Fruit fly (Drosophila melanogaster) whole organism: ENCODE results near the gene hemo.

Experiments used
- CG8478 ChIP-seq: fragments of >200 bp; optimal IDR thresholded peaks from 2 replicates; lab custom pipeline; 2018; ENCODE audit warnings: inconsistent platforms
- Dll ChIP-seq: fragments of >200 bp; optimal IDR thresholded peaks from 2 replicates; lab custom pipeline; 2017
- EcR ChIP-seq, 2 experiments: fragments of >200 bp; optimal IDR thresholded peaks; 2 replicates each; lab custom pipeline; 2017; ENCODE audit warnings: missing biosample characterization in 2 of 2, missing genetic modification characterization in 2 of 2, missing genetic modification reagents in 2 of 2
- pan ChIP-seq: fragments of >200 bp; optimal IDR thresholded peaks from 2 replicates; lab custom pipeline; 2017
- psq ChIP-seq: fragments of >200 bp; optimal IDR thresholded peaks from 2 replicates; lab custom pipeline; 2017
- usp ChIP-seq: fragments of >200 bp; optimal IDR thresholded peaks from 2 replicates; lab custom pipeline; 2017; ENCODE audit warnings: missing biosample characterization, missing genetic modification characterization, mixed read lengths

dm6 chr3R:18577739-18578417 lies 12.9 kb upstream of the hemo start:
- TF ChIP-seq EcR (GFP tag; optimal IDR thresholded peaks at IDR 0.05; lab: Kevin White, UChicago) (no peak), psq (no peak), pan (lab: Kevin White, UChicago) (no peak), CG8478 (lab: Kevin White, UChicago) (no peak), usp (GFP tag; lab: Kevin White, UChicago) (no peak), Dll (lab: Kevin White, UChicago) (no peak)
